Worm (Caenorhabditis elegans) whole organism, young adult: ENCODE data around the gene Y105C5B.18.

Source experiments
- B0261.1 ChIP-seq: sonication (generic microtip); optimal IDR thresholded peaks from 2 replicates; lab custom pipeline; 2016; ENCODE audit warnings: mild to moderate bottlenecking, missing genetic modification characterization, moderate library complexity, missing compliant biosample characterization
- B0336.3 ChIP-seq: fragments of 200-800 bp; sonication (Bioruptor generic); IDR thresholded peaks from 2 replicates; pipeline ENCODE4 v1.3.6; 2022; ENCODE audit warnings: missing genetic modification characterization, missing compliant biosample characterization
- F23B12.7 ChIP-seq: sonication (generic microtip); optimal IDR thresholded peaks from 2 replicates; lab custom pipeline; 2017; ENCODE audit warnings: missing genetic modification characterization, mild to moderate bottlenecking, missing compliant biosample characterization, antibody characterized with exemption, moderate library complexity; ENCODE audit not compliant: insufficient read depth
- F33H1.4 ChIP-seq: fragments of 200-800 bp; sonication (Bioruptor generic); IDR thresholded peaks from 2 replicates; pipeline ENCODE4 v1.3.6; 2022; ENCODE audit warnings: missing genetic modification reagents, missing genetic modification characterization, missing compliant biosample characterization
- F49E8.2 ChIP-seq: sonication (generic microtip); optimal IDR thresholded peaks from 3 replicates; lab custom pipeline; 2017; ENCODE audit warnings: missing genetic modification characterization, mild to moderate bottlenecking, missing compliant biosample characterization, antibody characterized with exemption, moderate library complexity; ENCODE audit not compliant: insufficient read depth
- F57A8.1 ChIP-seq: fragments of 200-800 bp; sonication (Bioruptor generic); optimal IDR thresholded peaks from 2 replicates; lab custom pipeline; 2018; ENCODE audit warnings: mild to moderate bottlenecking, missing genetic modification characterization, moderate library complexity, missing compliant biosample characterization
- F57C9.4 ChIP-seq: sonication (generic microtip); optimal IDR thresholded peaks from 2 replicates; lab custom pipeline; 2017; ENCODE audit warnings: mild to moderate bottlenecking, missing genetic modification characterization, missing compliant biosample characterization
- K11D2.4 ChIP-seq: fragments of 200-800 bp; sonication (Bioruptor generic); IDR thresholded peaks from 2 replicates; pipeline ENCODE4 v1.3.6; 2022; ENCODE audit warnings: missing genetic modification reagents, missing genetic modification characterization, missing compliant biosample characterization
- K12H6.12 ChIP-seq: fragments of 200-800 bp; sonication (Bioruptor generic); optimal IDR thresholded peaks from 2 replicates; lab custom pipeline; 2018; ENCODE audit warnings: mild to moderate bottlenecking, missing genetic modification characterization, missing compliant biosample characterization
- T07F8.4 ChIP-seq: sonication (generic microtip); optimal IDR thresholded peaks from 2 replicates; lab custom pipeline; 2016; ENCODE audit warnings: mild to moderate bottlenecking, missing genetic modification characterization, moderate library complexity, missing compliant biosample characterization
- T26A5.8 ChIP-seq: sonication (generic microtip); optimal IDR thresholded peaks from 2 replicates; lab custom pipeline; 2016; ENCODE audit warnings: missing genetic modification characterization, missing compliant biosample characterization
- Y53F4B.3 ChIP-seq: fragments of 200-800 bp; sonication (Bioruptor generic); IDR thresholded peaks from 2 replicates; pipeline ENCODE4 v1.3.6; 2022; ENCODE audit warnings: missing genetic modification reagents, missing genetic modification characterization, missing compliant biosample characterization
- Y53G8AR.9 ChIP-seq: fragments of 200-800 bp; sonication (Bioruptor generic); conservative IDR thresholded peaks from 2 replicates; pipeline ENCODE4 v1.3.6; 2022; ENCODE audit warnings: missing genetic modification reagents, missing genetic modification characterization, missing compliant biosample characterization
- atf-7 ChIP-seq: sonication (generic microtip); optimal IDR thresholded peaks from 2 replicates; lab custom pipeline; 2017; ENCODE audit warnings: mild to moderate bottlenecking, missing genetic modification characterization, missing compliant biosample characterization
- bed-1 ChIP-seq: fragments of 200-800 bp; sonication (Bioruptor generic); IDR thresholded peaks from 2 replicates; pipeline ENCODE4 v1.3.6; 2022; ENCODE audit warnings: missing genetic modification reagents, missing genetic modification characterization, missing compliant biosample characterization
- cebp-2 ChIP-seq: fragments of 200-800 bp; sonication (Bioruptor generic); IDR thresholded peaks from 2 replicates; pipeline ENCODE4 v1.3.6; 2022; ENCODE audit warnings: missing genetic modification characterization, missing compliant biosample characterization
- ceh-58 ChIP-seq: fragments of 200-800 bp; sonication (Bioruptor generic); IDR thresholded peaks from 2 replicates; pipeline ENCODE4 v1.3.6; 2022; ENCODE audit warnings: missing genetic modification characterization, missing compliant biosample characterization
- ceh-91 ChIP-seq: fragments of 200-800 bp; sonication (Bioruptor generic); IDR thresholded peaks from 2 replicates; pipeline ENCODE4 v1.3.6; 2022; ENCODE audit warnings: missing genetic modification reagents, missing genetic modification characterization, missing compliant biosample characterization
- dox-1 ChIP-seq: fragments of 200-800 bp; sonication (Bioruptor generic); IDR thresholded peaks from 2 replicates; pipeline ENCODE4 v1.3.6; 2022; ENCODE audit warnings: missing genetic modification reagents, missing genetic modification characterization, missing compliant biosample characterization
- dpff-1 ChIP-seq: sonication (generic microtip); optimal IDR thresholded peaks from 2 replicates; lab custom pipeline; 2017; ENCODE audit warnings: mild to moderate bottlenecking, missing genetic modification characterization, missing compliant biosample characterization
- ekl-4 ChIP-seq: fragments of 200-800 bp; sonication (Bioruptor generic); IDR thresholded peaks from 2 replicates; pipeline ENCODE4 v1.3.6; 2022; ENCODE audit warnings: missing genetic modification reagents, missing genetic modification characterization, missing compliant biosample characterization
- fkh-3 ChIP-seq: sonication (generic microtip); optimal IDR thresholded peaks from 2 replicates; lab custom pipeline; 2016; ENCODE audit warnings: mild to moderate bottlenecking, missing genetic modification characterization, missing compliant biosample characterization
- him-1 ChIP-seq: sonication (generic microtip); optimal IDR thresholded peaks from 2 replicates; lab custom pipeline; 2016; ENCODE audit warnings: missing genotype, missing genetic modification reagents, missing genetic modification characterization, missing compliant biosample characterization
- hrde-1 ChIP-seq: sonication (generic microtip); optimal IDR thresholded peaks from 2 replicates; lab custom pipeline; 2016; ENCODE audit warnings: missing genetic modification characterization, mild to moderate bottlenecking, missing compliant biosample characterization, moderate library complexity, missing genotype, missing genetic modification reagents, borderline replicate concordance
- hsf-1 ChIP-seq: fragments of 200-800 bp; sonication (Bioruptor generic); IDR thresholded peaks from 2 replicates; pipeline ENCODE4 v1.3.6; 2022; ENCODE audit warnings: missing genetic modification reagents, missing genetic modification characterization, missing compliant biosample characterization
- lin-54 ChIP-seq: fragments of 200-800 bp; sonication (Bioruptor generic); optimal IDR thresholded peaks from 2 replicates; lab custom pipeline; 2018; ENCODE audit warnings: mild to moderate bottlenecking, missing genetic modification characterization, missing compliant biosample characterization
- lsy-27 ChIP-seq: sonication (generic microtip); optimal IDR thresholded peaks from 2 replicates; lab custom pipeline; 2017; ENCODE audit warnings: missing genetic modification characterization, mild to moderate bottlenecking, missing compliant biosample characterization, antibody characterized with exemption, missing genotype, borderline replicate concordance; ENCODE audit not compliant: insufficient read depth
- madf-10 ChIP-seq: sonication (generic microtip); optimal IDR thresholded peaks from 2 replicates; lab custom pipeline; 2016; ENCODE audit warnings: mild to moderate bottlenecking, missing genetic modification characterization, missing compliant biosample characterization
- madf-3 ChIP-seq: fragments of 200-800 bp; sonication (Bioruptor generic); IDR thresholded peaks from 2 replicates; pipeline ENCODE4 v1.3.6; 2022; ENCODE audit warnings: missing genetic modification reagents, missing genetic modification characterization, missing compliant biosample characterization
- madf-6 ChIP-seq: fragments of 200-800 bp; sonication (Bioruptor generic); IDR thresholded peaks from 2 replicates; pipeline ENCODE4 v1.3.6; 2022; ENCODE audit warnings: missing genetic modification reagents, missing genetic modification characterization, missing compliant biosample characterization
- nfyb-1 ChIP-seq: fragments of 200-800 bp; sonication (Bioruptor generic); IDR thresholded peaks from 2 replicates; pipeline ENCODE4 v1.3.6; 2022; ENCODE audit warnings: missing genetic modification reagents, missing genetic modification characterization, missing compliant biosample characterization
- nhr-120 ChIP-seq: fragments of 200-800 bp; sonication (Bioruptor generic); IDR thresholded peaks from 2 replicates; pipeline ENCODE4 v1.3.6; 2022; ENCODE audit warnings: missing genetic modification characterization, missing compliant biosample characterization
- nhr-179 ChIP-seq: sonication (generic microtip); optimal IDR thresholded peaks from 2 replicates; lab custom pipeline; 2016; ENCODE audit warnings: mild to moderate bottlenecking, missing genetic modification characterization, missing compliant biosample characterization
- nhr-90 ChIP-seq: sonication (generic microtip); optimal IDR thresholded peaks from 2 replicates; lab custom pipeline; 2016; ENCODE audit warnings: missing genotype, mild to moderate bottlenecking, missing genetic modification characterization, missing compliant biosample characterization
- rcor-1 ChIP-seq: fragments of 200-800 bp; sonication (Bioruptor generic); IDR thresholded peaks from 2 replicates; pipeline ENCODE4 v1.3.6; 2022; ENCODE audit warnings: missing genetic modification reagents, missing genetic modification characterization, missing compliant biosample characterization
- rpc-1 ChIP-seq, 2 experiments: fragments of 150-350 bp in 1 of 2; sonication (generic microtip) in 1 of 2; optimal IDR thresholded peaks; 2 replicates each; lab custom pipeline; 2014 to 2018; ENCODE audit warnings: missing biosample characterization in 1 of 2, missing genetic modification characterization in 1 of 2, missing genetic modification reagents in 1 of 2, missing genotype in 1 of 2
- snpc-1.1 ChIP-seq: sonication (generic microtip); optimal IDR thresholded peaks from 2 replicates; lab custom pipeline; 2017; ENCODE audit warnings: missing genetic modification characterization, mild to moderate bottlenecking, missing compliant biosample characterization, antibody characterized with exemption, moderate library complexity, missing genotype, missing genetic modification reagents; ENCODE audit not compliant: insufficient read depth
- snpc-1.3 ChIP-seq: sonication (generic microtip); optimal IDR thresholded peaks from 2 replicates; lab custom pipeline; 2017; ENCODE audit warnings: missing genetic modification characterization, mild to moderate bottlenecking, missing compliant biosample characterization, antibody characterized with exemption, moderate library complexity, missing genotype, missing genetic modification reagents; ENCODE audit not compliant: insufficient read depth
- snpc-4 ChIP-seq, 5 experiments: fragments of 150-350 bp in 1 of 5; sonication (generic microtip) in 4 of 5; optimal IDR thresholded peaks; 2 replicates each; lab custom pipeline; 2014 to 2018; ENCODE audit warnings: missing genetic modification characterization in 5 of 5, missing biosample characterization in 3 of 5, antibody characterized with exemption in 2 of 5, mild to moderate bottlenecking in 2 of 5, missing compliant biosample characterization in 2 of 5, missing genotype in 2 of 5, moderate library complexity in 2 of 5, missing genetic modification reagents in 1 of 5
- unc-130 ChIP-seq: sonication (generic microtip); optimal IDR thresholded peaks from 2 replicates; lab custom pipeline; 2016; ENCODE audit warnings: missing genetic modification reagents, missing genetic modification characterization, missing compliant biosample characterization
- unc-62 ChIP-seq: fragments of 150-350 bp; optimal IDR thresholded peaks from 2 replicates; lab custom pipeline; 2014; ENCODE audit warnings: missing biosample characterization, missing genetic modification reagents, missing genetic modification characterization
- ztf-18 ChIP-seq: sonication (generic microtip); optimal IDR thresholded peaks from 2 replicates; lab custom pipeline; 2016; ENCODE audit warnings: missing genotype, mild to moderate bottlenecking, missing genetic modification characterization, missing compliant biosample characterization
- ztf-22 ChIP-seq: fragments of 200-800 bp; sonication (Bioruptor generic); optimal IDR thresholded peaks from 2 replicates; lab custom pipeline; 2018; ENCODE audit warnings: mild to moderate bottlenecking, missing genetic modification characterization, moderate library complexity, missing compliant biosample characterization
- ztf-25 ChIP-seq: fragments of 200-800 bp; sonication (Bioruptor generic); IDR thresholded peaks from 2 replicates; pipeline ENCODE4 v1.3.6; 2022; ENCODE audit warnings: missing genetic modification reagents, missing genetic modification characterization, missing compliant biosample characterization
- ztf-26 ChIP-seq: sonication (generic microtip); optimal IDR thresholded peaks from 2 replicates; lab custom pipeline; 2017; ENCODE audit warnings: missing genetic modification characterization, missing compliant biosample characterization

The Y105C5B.18 gene

ce11 chrIV:15931833-15932232, 32.6 kb upstream of the Y105C5B.18 start (continued):
- TF ChIP-seq madf-3 (GFP tag; lab: Robert Waterston, UW) = peak; percentile 58; the same call in 1 of the 2 replicates
- no peak for TF ChIP-seq F57C9.4 (tag; lab: Kevin White, UChicago)
- no peak for TF ChIP-seq ztf-26 (tag; lab: Kevin White, UChicago)
- peak; percentile 84 for TF ChIP-seq nhr-90 (tag; lab: Kevin White, UChicago)
- TF ChIP-seq hrde-1 (tag; lab: Kevin White, UChicago) = no peak
- peak; percentile 39 for TF ChIP-seq F49E8.2 (tag; lab: Kevin White, UChicago)
- no peak for TF ChIP-seq F57A8.1 (GFP tag; lab: Kevin White, UChicago)
- no peak for TF ChIP-seq B0336.3 (GFP tag; lab: Robert Waterston, UW)
- no peak for TF ChIP-seq T26A5.8 (tag; lab: Kevin White, UChicago)
- TF ChIP-seq dpff-1 (tag; lab: Kevin White, UChicago) = no peak
- no peak for TF ChIP-seq ceh-91
- 0 out of 2 replicates have a peak, but pooled peaks have one; percentile 46 for TF ChIP-seq ekl-4 (GFP tag; lab: Robert Waterston, UW)
- TF ChIP-seq unc-62 (GFP tag; lab: Kevin White, UChicago) = no peak
- peak; percentile 87 for TF ChIP-seq snpc-4 (GFP tag; optimal IDR thresholded peaks at IDR 0.05; lab: Kevin White, UChicago)
- peak; percentile 51 to 96 (median 92) for TF ChIP-seq snpc-4 (tag; optimal IDR thresholded peaks at IDR 0.05; lab: Kevin White, UChicago)
- peak; percentile 43 for TF ChIP-seq madf-6
- no peak; the same call in 1 of the 2 replicates for TF ChIP-seq Y53G8AR.9 (GFP tag; lab: Robert Waterston, UW)
- TF ChIP-seq F33H1.4 (GFP tag; lab: Robert Waterston, UW) = no peak
- TF ChIP-seq ceh-58 = no peak
- no peak for TF ChIP-seq fkh-3 (tag; lab: Kevin White, UChicago)
- no peak for TF ChIP-seq snpc-1.1 (tag; lab: Kevin White, UChicago)
- no peak for TF ChIP-seq ztf-22 (GFP tag; lab: Kevin White, UChicago)
- TF ChIP-seq unc-130 = no peak
- TF ChIP-seq hsf-1 (GFP tag; lab: Robert Waterston, UW) = peak; percentile 76
- peak; percentile 78 for TF ChIP-seq rpc-1 (optimal IDR thresholded peaks at IDR 0.05; lab: Kevin White, UChicago)
- peak; percentile 78 for TF ChIP-seq rpc-1 (tag; optimal IDR thresholded peaks at IDR 0.05; lab: Kevin White, UChicago)
- TF ChIP-seq lsy-27 (tag; lab: Kevin White, UChicago) = no peak
- no peak for TF ChIP-seq K12H6.12 (tag; lab: Kevin White, UChicago)
- peak; percentile 7 for TF ChIP-seq him-1 (tag; lab: Kevin White, UChicago)

ce11 chrIV:15933100-15933499, 31.3 kb upstream of the Y105C5B.18 start:
- peak; percentile 59 for TF ChIP-seq madf-10 (tag; lab: Kevin White, UChicago)
- TF ChIP-seq nhr-120 (GFP tag; lab: Robert Waterston, UW) = 0 out of 2 replicates have a peak, but pooled peaks have one; percentile 62
- peak; percentile 82 for TF ChIP-seq ztf-25 (GFP tag; lab: Robert Waterston, UW)
- peak; percentile 56 for TF ChIP-seq B0336.3 (GFP tag; lab: Robert Waterston, UW)
- 0 out of 2 replicates have a peak, but pooled peaks have one; percentile 7 for TF ChIP-seq F33H1.4 (GFP tag; lab: Robert Waterston, UW)
- peak; percentile 79 for TF ChIP-seq nfyb-1 (GFP tag; lab: Robert Waterston, UW)
- TF ChIP-seq Y53F4B.3 (GFP tag; lab: Robert Waterston, UW) = peak; percentile 79
- TF ChIP-seq bed-1 (GFP tag; lab: Robert Waterston, UW) = 0 out of 2 replicates have a peak, but pooled peaks have one; percentile 57
- TF ChIP-seq K11D2.4 (GFP tag; lab: Robert Waterston, UW) = 0 out of 2 replicates have a peak, but pooled peaks have one; percentile 26
- peak; percentile 87 for TF ChIP-seq B0261.1 (tag; lab: Kevin White, UChicago)
- TF ChIP-seq hsf-1 (GFP tag; lab: Robert Waterston, UW) = peak; percentile 88
- TF ChIP-seq ztf-18 = peak; percentile 86
- peak; percentile 49; the same call in 1 of the 2 replicates for TF ChIP-seq rcor-1 (GFP tag; lab: Robert Waterston, UW)
- TF ChIP-seq atf-7 (tag; lab: Kevin White, UChicago) = peak; percentile 41
- peak; percentile 19 for TF ChIP-seq nhr-179
- TF ChIP-seq dox-1 = peak; percentile 76
- TF ChIP-seq lin-54 (GFP tag; lab: Kevin White, UChicago) = peak; percentile 34
- peak; percentile 63 for TF ChIP-seq T07F8.4 (tag; lab: Kevin White, UChicago)
- 0 out of 2 replicates have a peak, but pooled peaks have one; percentile 70 for TF ChIP-seq cebp-2 (GFP tag; lab: Robert Waterston, UW)
- peak; percentile 3 for TF ChIP-seq F23B12.7 (tag; lab: Kevin White, UChicago)
- peak; percentile 77 for TF ChIP-seq snpc-1.3
